Fruit fly (Drosophila melanogaster): ENCODE results near the gene Rsod.

The Rsod gene

DNA sequence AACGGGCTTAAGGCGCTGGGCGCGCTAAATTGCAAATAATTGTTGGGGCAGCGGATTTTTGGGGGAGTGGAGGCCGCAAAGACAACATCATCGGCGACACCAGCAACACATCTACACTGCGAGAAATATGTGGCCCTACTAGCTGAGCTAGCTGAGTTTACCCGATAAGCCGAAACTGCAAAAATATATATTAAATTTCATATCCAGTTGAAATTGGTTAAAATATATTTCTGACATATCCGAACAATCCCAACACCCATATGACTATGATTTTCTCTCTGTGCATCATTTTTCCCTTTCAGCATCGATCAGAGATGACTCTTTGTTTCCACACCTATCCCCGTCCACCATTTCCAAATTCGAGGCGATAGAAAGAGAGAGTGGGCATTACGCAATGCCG is 18.8 kb upstream of the Rsod start (continued):
- TF ChIP-seq crol (GFP tag; IDR thresholded peaks at IDR 0.05): no peak
- TF ChIP-seq kay (GFP tag; optimal IDR thresholded peaks at IDR 0.05): no peak
- peak; percentile 63 for TF ChIP-seq CG8924 (tag; optimal IDR thresholded peaks at IDR 0.05)
- no peak for TF ChIP-seq toy (GFP tag; IDR thresholded peaks at IDR 0.05)
- peak; percentile 28 for TF ChIP-seq CG6683 (GFP tag; optimal IDR thresholded peaks at IDR 0.05)
- no peak for TF ChIP-seq nerfin-2 (GFP tag; IDR thresholded peaks at IDR 0.05; ENCODE audit: partially characterized antibody)
- TF ChIP-seq CoRest (tag; optimal IDR thresholded peaks at IDR 0.05): peak; percentile 70
- no peak for TF ChIP-seq grn (GFP tag; optimal IDR thresholded peaks at IDR 0.05)
- TF ChIP-seq bbx (GFP tag; IDR thresholded peaks at IDR 0.05; ENCODE audit: partially characterized antibody): no peak
- TF ChIP-seq CG7271 (tag; optimal IDR thresholded peaks at IDR 0.05): no peak
- no peak for TF ChIP-seq sima (GFP tag; optimal IDR thresholded peaks at IDR 0.05)
- peak; percentile 40 for TF ChIP-seq crc (GFP tag; optimal IDR thresholded peaks at IDR 0.05)
- TF ChIP-seq Deaf1 (tag; optimal IDR thresholded peaks at IDR 0.05): peak; percentile 33
- TF ChIP-seq hth (optimal IDR thresholded peaks at IDR 0.05): no peak
- no peak for TF ChIP-seq Camta (GFP tag; optimal IDR thresholded peaks at IDR 0.05)
- 0 out of 2 replicates have a peak, but pooled peaks have one; percentile 49 for TF ChIP-seq CG16779 (GFP tag; IDR thresholded peaks at IDR 0.05)
- TF ChIP-seq CG10979 (tag; optimal IDR thresholded peaks at IDR 0.05): peak; percentile 74
- peak; percentile 63 for TF ChIP-seq Chrac-16 (GFP tag; optimal IDR thresholded peaks at IDR 0.05)
- TF ChIP-seq D19B (GFP tag; optimal IDR thresholded peaks at IDR 0.05): peak; percentile 13
- no peak for TF ChIP-seq yki (optimal IDR thresholded peaks at IDR 0.05)
- no peak for TF ChIP-seq Opbp (GFP tag; IDR thresholded peaks at IDR 0.05; ENCODE audit: partially characterized antibody)
- peak; percentile 64 for TF ChIP-seq CG30431 (GFP tag; optimal IDR thresholded peaks at IDR 0.05)
- peak; percentile 53 for TF ChIP-seq CG14710 (tag; optimal IDR thresholded peaks at IDR 0.05)
- 0 out of 2 replicates have a peak, but pooled peaks have one; percentile 37 for TF ChIP-seq CG10959 (GFP tag; IDR thresholded peaks at IDR 0.05)
- TF ChIP-seq CG12659 (GFP tag; optimal IDR thresholded peaks at IDR 0.05): peak; percentile 64
- no peak for TF ChIP-seq inv (GFP tag; IDR thresholded peaks at IDR 0.05; ENCODE audit: partially characterized antibody)
- no peak for TF ChIP-seq CG10431 (GFP tag; optimal IDR thresholded peaks at IDR 0.05)
- TF ChIP-seq peb (GFP tag; IDR thresholded peaks at IDR 0.05): peak; percentile 59; the same call in 1 of the 2 replicates
- TF ChIP-seq ato (GFP tag; IDR thresholded peaks at IDR 0.05; ENCODE audit: partially characterized antibody): no peak
- TF ChIP-seq gem (tag; optimal IDR thresholded peaks at IDR 0.05): peak; percentile 83
- TF ChIP-seq CG13287 (GFP tag; IDR thresholded peaks at IDR 0.05; ENCODE audit: partially characterized antibody): no peak
- peak; percentile 35 for TF ChIP-seq CG18764 (GFP tag; optimal IDR thresholded peaks at IDR 0.05)
- no peak for TF ChIP-seq CG7786 (GFP tag; optimal IDR thresholded peaks at IDR 0.05)
- peak; percentile 64; the same call in 1 of the 2 replicates for TF ChIP-seq wor (GFP tag; IDR thresholded peaks at IDR 0.05)
- TF ChIP-seq CG9609 (GFP tag; optimal IDR thresholded peaks at IDR 0.05): peak; percentile 60
- peak; percentile 48 for TF ChIP-seq CG5180 (GFP tag; optimal IDR thresholded peaks at IDR 0.05)
- no peak for TF ChIP-seq psq (GFP tag; optimal IDR thresholded peaks at IDR 0.05)
- TF ChIP-seq crp (GFP tag; optimal IDR thresholded peaks at IDR 0.05): peak in 1 of 2 experiments; percentile 8
- peak; percentile 22 for TF ChIP-seq en (GFP tag; optimal IDR thresholded peaks at IDR 0.05)
- peak; percentile 50 for TF ChIP-seq CG12104 (GFP tag; optimal IDR thresholded peaks at IDR 0.05)
- TF ChIP-seq tap (tag; optimal IDR thresholded peaks at IDR 0.05): peak; percentile 78
- TF ChIP-seq Mrtf (GFP tag; IDR thresholded peaks at IDR 0.05): peak; percentile 84
- TF ChIP-seq trem (tag; optimal IDR thresholded peaks at IDR 0.05): peak; percentile 35
- TF ChIP-seq lmd (GFP tag; IDR thresholded peaks at IDR 0.05): peak; percentile 85
- peak; percentile 47; the same call in 1 of the 2 replicates for TF ChIP-seq dimm (GFP tag; IDR thresholded peaks at IDR 0.05)
- TF ChIP-seq h (optimal IDR thresholded peaks at IDR 0.05): no peak
- peak; percentile 75 for TF ChIP-seq sim (GFP tag; IDR thresholded peaks at IDR 0.05)
- peak; percentile 73 for TF ChIP-seq H2.0 (GFP tag; IDR thresholded peaks at IDR 0.05)
- TF ChIP-seq CG13123 (GFP tag; optimal IDR thresholded peaks at IDR 0.05): peak; percentile 18
- no peak for TF ChIP-seq mld (GFP tag; IDR thresholded peaks at IDR 0.05; ENCODE audit: partially characterized antibody)
- peak; percentile 57 for TF ChIP-seq CG1529 (GFP tag; optimal IDR thresholded peaks at IDR 0.05)
- no peak for TF ChIP-seq schlank (tag; optimal IDR thresholded peaks at IDR 0.05)

All from whole organism, embryonic.